Fruit fly (Drosophila melanogaster): ENCODE measurements around the gene hiro.

hiro gene

dm6 chr3L:733845-734697 is 46.3 kb upstream of the hiro start:
- TF ChIP-seq Blimp-1 (GFP tag; optimal IDR thresholded peaks at IDR 0.05) (no peak), eg (GFP tag; IDR thresholded peaks at IDR 0.05) (peak; percentile 48; the same call in 2 of the 3 replicates), CG8319 (GFP tag; optimal IDR thresholded peaks at IDR 0.05) (peak; percentile 40), ss (GFP tag; optimal IDR thresholded peaks at IDR 0.05) (peak; percentile 36 to 72), fkh (GFP tag; optimal IDR thresholded peaks at IDR 0.05) (peak; percentile 11), CG3919 (GFP tag; optimal IDR thresholded peaks at IDR 0.05) (peak; percentile 72), CG31627 (GFP tag; optimal IDR thresholded peaks at IDR 0.05) (no peak), Eip75B (GFP tag; optimal IDR thresholded peaks at IDR 0.05) (peak; percentile 79), achi (GFP tag; optimal IDR thresholded peaks at IDR 0.05) (peak; percentile 73), CG4318 (GFP tag; optimal IDR thresholded peaks at IDR 0.05) (peak; percentile 68), Hr38 (GFP tag; optimal IDR thresholded peaks at IDR 0.05) (no peak), Hr4 (GFP tag; optimal IDR thresholded peaks at IDR 0.05) (peak; percentile 69), Sox15 (GFP tag; optimal IDR thresholded peaks at IDR 0.05) (peak; percentile 56), CG34406 (GFP tag; optimal IDR thresholded peaks at IDR 0.05) (peak; percentile 77), Eip78C (GFP tag) (peak; percentile 86), OdsH (GFP tag; optimal IDR thresholded peaks at IDR 0.05) (peak; percentile 76), CG6808 (GFP tag; optimal IDR thresholded peaks at IDR 0.05) (peak; percentile 83), CG32006 (GFP tag; optimal IDR thresholded peaks at IDR 0.05) (peak; percentile 88), CG8119 (GFP tag; IDR thresholded peaks at IDR 0.05) (peak; percentile 77), CG10669 (GFP tag; optimal IDR thresholded peaks at IDR 0.05) (peak; percentile 68), salr (GFP tag; optimal IDR thresholded peaks at IDR 0.05) (peak; percentile 54 to 81), Sox14 (GFP tag; optimal IDR thresholded peaks at IDR 0.05) (peak; percentile 18), dac (GFP tag; optimal IDR thresholded peaks at IDR 0.05) (peak; percentile 67), CG11902 (GFP tag; optimal IDR thresholded peaks at IDR 0.05) (no peak), CG6276 (GFP tag; optimal IDR thresholded peaks at IDR 0.05) (peak; percentile 48), CG6792 (GFP tag; optimal IDR thresholded peaks at IDR 0.05) (peak; percentile 79), Met (GFP tag; optimal IDR thresholded peaks at IDR 0.05) (no peak), Ets96B (tag; optimal IDR thresholded peaks at IDR 0.05) (peak; percentile 74), CG7368 (GFP tag; optimal IDR thresholded peaks at IDR 0.05) (peak; percentile 55), spab (GFP tag; optimal IDR thresholded peaks at IDR 0.05) (peak; percentile 81), pdm3 (GFP tag; optimal IDR thresholded peaks at IDR 0.05) (peak; percentile 72), CG8632 (GFP tag; optimal IDR thresholded peaks at IDR 0.05) (peak; percentile 74), CG11762 (GFP tag; optimal IDR thresholded peaks at IDR 0.05; ENCODE audit: insufficient read depth) (peak; percentile 55), CG1621 (tag; optimal IDR thresholded peaks at IDR 0.05) (peak; percentile 35), Hr39 (GFP tag; optimal IDR thresholded peaks at IDR 0.05) (no peak), CG6854 (GFP tag; optimal IDR thresholded peaks at IDR 0.05) (no peak), svp (GFP tag) (peak; percentile 26), cyc (GFP tag; optimal IDR thresholded peaks at IDR 0.05) (no peak), lz (GFP tag; optimal IDR thresholded peaks at IDR 0.05) (no peak), vri (GFP tag; optimal IDR thresholded peaks at IDR 0.05) (no peak), acj6 (GFP tag; optimal IDR thresholded peaks at IDR 0.05) (peak; percentile 70), CG6163 (GFP tag; IDR thresholded peaks at IDR 0.05) (peak; percentile 38; the same call in 2 of the 3 replicates), Gug (GFP tag; IDR thresholded peaks at IDR 0.05) (peak; percentile 13; the same call in 1 of the 2 replicates), fd59A (GFP tag; optimal IDR thresholded peaks at IDR 0.05) (peak; percentile 88), CG9139 (GFP tag; optimal IDR thresholded peaks at IDR 0.05) (peak; percentile 35), Ets21C (GFP tag; optimal IDR thresholded peaks at IDR 0.05) (no peak), topi (GFP tag; optimal IDR thresholded peaks at IDR 0.05) (no peak), Eip93F (GFP tag; optimal IDR thresholded peaks at IDR 0.05) (no peak), Lpt (GFP tag; optimal IDR thresholded peaks at IDR 0.05) (peak; percentile 33), CG11294 (GFP tag; IDR thresholded peaks at IDR 0.05) (peak; percentile 8; the same call in 1 of the 2 replicates)
